Fruit fly (Drosophila melanogaster): Measurements from ENCODE around the gene KLHL18.

Gene KLHL18

dm6 chr3R:12010202-12010824, at the start of gene KLHL18, which contains the start of gene GCC185 (continued):
- peak; percentile 45 for TF ChIP-seq ewg (GFP tag; optimal IDR thresholded peaks at IDR 0.05)
- peak; percentile 75 for TF ChIP-seq CG10543 (GFP tag; optimal IDR thresholded peaks at IDR 0.05)
- no peak for TF ChIP-seq CG5953 (GFP tag; IDR thresholded peaks at IDR 0.05)
- peak; percentile 97 to 98 for TF ChIP-seq crp (GFP tag; optimal IDR thresholded peaks at IDR 0.05)
- TF ChIP-seq Ssrp (tag; optimal IDR thresholded peaks at IDR 0.05), result peak; percentile 71
- TF ChIP-seq onecut (GFP tag; IDR thresholded peaks at IDR 0.05), result no peak
- peak; percentile 73 for TF ChIP-seq CG13424 (tag; optimal IDR thresholded peaks at IDR 0.05)
- peak; percentile 38; the same call in 1 of the 2 replicates for TF ChIP-seq Oaz (GFP tag; IDR thresholded peaks at IDR 0.05)
- no peak for TF ChIP-seq CG1529 (GFP tag; optimal IDR thresholded peaks at IDR 0.05)
- TF ChIP-seq CG11560 (tag; IDR thresholded peaks at IDR 0.05), result peak; percentile 49; the same call in 1 of the 3 replicates
- TF ChIP-seq HLH4C (GFP tag; IDR thresholded peaks at IDR 0.05; ENCODE audit: partially characterized antibody), result peak; percentile 72
- peak; percentile 49 for TF ChIP-seq CG10462 (GFP tag; optimal IDR thresholded peaks at IDR 0.05)
- TF ChIP-seq sens-2 (GFP tag; IDR thresholded peaks at IDR 0.05), result no peak
- TF ChIP-seq dati (GFP tag; IDR thresholded peaks at IDR 0.05), result no peak
- TF ChIP-seq Side (GFP tag; optimal IDR thresholded peaks at IDR 0.05), result peak; percentile 17
- TF ChIP-seq chif (GFP tag; optimal IDR thresholded peaks at IDR 0.05), result peak; percentile 53 to 59
- TF ChIP-seq CG18619 (GFP tag; optimal IDR thresholded peaks at IDR 0.05), result peak; percentile 58
- TF ChIP-seq CG11456 (GFP tag; IDR thresholded peaks at IDR 0.05), result 0 out of 3 replicates have a peak, but pooled peaks have one; percentile 66
- TF ChIP-seq CG17568 (GFP tag; optimal IDR thresholded peaks at IDR 0.05), result no peak
- no peak for TF ChIP-seq so (GFP tag; IDR thresholded peaks at IDR 0.05)
- peak; percentile 30; the same call in 1 of the 2 replicates for TF ChIP-seq Drgx (GFP tag; IDR thresholded peaks at IDR 0.05)
- peak; percentile 51 for TF ChIP-seq Atf-2 (GFP tag; optimal IDR thresholded peaks at IDR 0.05)
- TF ChIP-seq al (GFP tag; IDR thresholded peaks at IDR 0.05), result peak; percentile 83
- TF ChIP-seq Doc2 (GFP tag; IDR thresholded peaks at IDR 0.05), result peak; percentile 42; the same call in 1 of the 2 replicates
- no peak for TF ChIP-seq cg (GFP tag; optimal IDR thresholded peaks at IDR 0.05)
- peak; percentile 80 for TF ChIP-seq Rfx (GFP tag; IDR thresholded peaks at IDR 0.05)
- TF ChIP-seq CG6813 (GFP tag; optimal IDR thresholded peaks at IDR 0.05), result no peak
- TF ChIP-seq CG2120 (GFP tag; optimal IDR thresholded peaks at IDR 0.05), result peak; percentile 87
- TF ChIP-seq CG10979 (tag; optimal IDR thresholded peaks at IDR 0.05), result peak; percentile 66
- TF ChIP-seq Sry-δ (GFP tag; optimal IDR thresholded peaks at IDR 0.05), result peak; percentile 92
- peak; percentile 94 for TF ChIP-seq Sin3A (optimal IDR thresholded peaks at IDR 0.05)
- peak; percentile 96 for TF ChIP-seq sens (GFP tag)
- TF ChIP-seq Atf6 (GFP tag; IDR thresholded peaks at IDR 0.05), result peak; percentile 30; the same call in 1 of the 2 replicates
- TF ChIP-seq sna (GFP tag; IDR thresholded peaks at IDR 0.05; ENCODE audit: partially characterized antibody), result peak; percentile 69; the same call in 1 of the 2 replicates
- peak; percentile 23 for TF ChIP-seq CG33213 (GFP tag; optimal IDR thresholded peaks at IDR 0.05)
- TF ChIP-seq CG6689 (GFP tag; IDR thresholded peaks at IDR 0.05), result peak; percentile 100
- no peak for TF ChIP-seq Dfd (GFP tag; optimal IDR thresholded peaks at IDR 0.05)
- TF ChIP-seq CG14667 (GFP tag; IDR thresholded peaks at IDR 0.05), result peak; percentile 56; the same call in 1 of the 2 replicates
- peak; percentile 55 for TF ChIP-seq Blimp-1 (GFP tag; optimal IDR thresholded peaks at IDR 0.05)
- no peak for TF ChIP-seq CG2678 (tag; optimal IDR thresholded peaks at IDR 0.05)
- TF ChIP-seq nau (GFP tag; optimal IDR thresholded peaks at IDR 0.05), result no peak
- peak; percentile 52 for TF ChIP-seq scrt (GFP tag; optimal IDR thresholded peaks at IDR 0.05)
- TF ChIP-seq CG10321 (GFP tag; IDR thresholded peaks at IDR 0.05), result no peak
- peak; percentile 56 for TF ChIP-seq ro (GFP tag; IDR thresholded peaks at IDR 0.05)
- no peak for TF ChIP-seq Ravus (GFP tag; IDR thresholded peaks at IDR 0.05)
- peak; percentile 83 for TF ChIP-seq trem (tag; optimal IDR thresholded peaks at IDR 0.05)
- peak; percentile 56 for TF ChIP-seq stwl (tag; optimal IDR thresholded peaks at IDR 0.05)
- peak; percentile 80 for TF ChIP-seq CG15514 (GFP tag; optimal IDR thresholded peaks at IDR 0.05)
- peak; percentile 92 for TF ChIP-seq CG14710 (tag; optimal IDR thresholded peaks at IDR 0.05)
- peak; percentile 16; the same call in 1 of the 2 replicates for TF ChIP-seq Poxn (GFP tag; IDR thresholded peaks at IDR 0.05)
